Worm (Caenorhabditis elegans) whole organism, L3 larva: ENCODE measurements around the gene K02F3.12.

Experiments
- ceh-9 ChIP-seq: sonication (generic microtip); optimal IDR thresholded peaks from 2 replicates; lab custom pipeline; 2018; ENCODE audit warnings: missing biosample characterization, missing genetic modification characterization
- elt-3 ChIP-seq, 3 experiments: fragments of 150-350 bp in 1 of 3; sonication (generic microtip) in 2 of 3; optimal IDR thresholded peaks; 2 replicates in 2 of 3; 4 replicates in 1 of 3; lab custom pipeline; 2014 to 2017; ENCODE audit warnings: missing biosample characterization in 3 of 3, missing genetic modification characterization in 3 of 3
- jun-1 ChIP-seq: fragments of 150-350 bp; optimal IDR thresholded peaks from 2 replicates; lab custom pipeline; 2014; ENCODE audit warnings: missing biosample characterization, missing genetic modification reagents, missing genetic modification characterization
- nhr-12 ChIP-seq: fragments of 150-350 bp; optimal IDR thresholded peaks from 2 replicates; lab custom pipeline; 2014; ENCODE audit warnings: missing biosample characterization, missing genetic modification characterization
- nhr-28 ChIP-seq: fragments of 150-350 bp; optimal IDR thresholded peaks from 2 replicates; lab custom pipeline; 2014; ENCODE audit warnings: missing biosample characterization, missing genetic modification characterization
- pha-4 ChIP-seq: fragments of 150-350 bp; optimal IDR thresholded peaks from 2 replicates; lab custom pipeline; 2014; ENCODE audit warnings: missing biosample characterization, missing genetic modification reagents, missing genetic modification characterization
- sea-2 ChIP-seq: fragments of 150-350 bp; sonication (generic microtip); optimal IDR thresholded peaks from 4 replicates; lab custom pipeline; 2014; ENCODE audit warnings: missing biosample characterization, missing genetic modification reagents, missing genetic modification characterization
- skn-1 ChIP-seq: fragments of 150-350 bp; optimal IDR thresholded peaks from 2 replicates; lab custom pipeline; 2014; ENCODE audit warnings: missing biosample characterization, missing genetic modification characterization
- tbx-2 ChIP-seq: sonication (generic microtip); optimal IDR thresholded peaks from 2 replicates; lab custom pipeline; 2016; ENCODE audit warnings: mild to moderate bottlenecking, missing genetic modification characterization, missing compliant biosample characterization
- zag-1 ChIP-seq: fragments of 150-350 bp; optimal IDR thresholded peaks from 2 replicates; lab custom pipeline; 2014; ENCODE audit warnings: missing biosample characterization, missing genetic modification characterization
- ztf-11 ChIP-seq: fragments of 150-350 bp; optimal IDR thresholded peaks from 2 replicates; lab custom pipeline; 2014; ENCODE audit warnings: missing biosample characterization, missing genetic modification characterization

ce11 chrIII:825256-825655 is 31.1 kb upstream of the K02F3.12 start:
- no peak for TF ChIP-seq nhr-12
- no peak for TF ChIP-seq sea-2
- TF ChIP-seq elt-3 (tag; optimal IDR thresholded peaks at IDR 0.05; lab: Kevin White, UChicago): no peak
- TF ChIP-seq jun-1 (tag; lab: Kevin White, UChicago): no peak
- TF ChIP-seq pha-4 (tag; lab: Kevin White, UChicago): no peak
- no peak for TF ChIP-seq zag-1 (tag; lab: Kevin White, UChicago)
- TF ChIP-seq skn-1 (tag; lab: Kevin White, UChicago): no peak
- no peak for TF ChIP-seq ztf-11
- no peak for TF ChIP-seq tbx-2
- TF ChIP-seq ceh-9 (tag; lab: Kevin White, UChicago): no peak
- TF ChIP-seq nhr-28 (tag; lab: Kevin White, UChicago): no peak
